Worm (Caenorhabditis elegans): ENCODE results near the gene F49F1.5.
A peak's percentile ranks its signal among the peaks of the same experiment; 100 is the strongest.

The F49F1.5 gene

DNA sequence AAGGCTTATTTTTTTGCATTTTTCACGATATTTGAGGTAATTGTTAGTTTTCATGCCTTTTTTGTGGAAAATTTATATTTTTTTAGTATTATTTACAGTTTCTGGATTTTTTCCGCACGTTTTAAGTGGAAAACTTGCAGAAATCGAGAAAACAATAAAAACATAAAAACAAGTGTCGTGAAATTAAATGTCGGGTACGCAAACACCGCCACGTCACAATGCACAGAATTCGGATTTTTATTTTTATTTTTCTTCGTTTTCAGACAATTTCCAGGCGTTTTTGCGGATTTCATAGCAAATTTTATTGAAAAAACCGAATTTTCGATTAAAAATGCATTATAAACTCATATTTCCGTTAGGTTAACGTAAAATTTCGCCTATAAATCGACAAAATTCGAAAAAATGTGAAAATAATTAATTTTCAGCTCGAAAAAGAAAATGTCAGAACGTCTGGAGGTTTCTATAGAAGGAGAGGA lies 34.4 kb downstream of the F49F1.5 start, which contains the start of gene C35B1.2:
Gene C35B1.2 (plus strand): TSS at position 426 of the 476 bp plus-strand sequence.
- TF ChIP-seq lsy-2 (tag; optimal IDR thresholded peaks at IDR 0.05) (peak in 1 of 2 experiments; percentile 51), zag-1 (tag; optimal IDR thresholded peaks at IDR 0.05) (no peak), php-3 (GFP tag; IDR thresholded peaks at IDR 0.05) (0 out of 2 replicates have a peak, but pooled peaks have one; percentile 26), daf-16 (GFP tag; optimal IDR thresholded peaks at IDR 0.05) (no peak), daf-16 (tag; optimal IDR thresholded peaks at IDR 0.05) (peak; percentile 10), ZK546.5 (tag; optimal IDR thresholded peaks at IDR 0.05) (no peak), Y5F2A.4 (GFP tag; optimal IDR thresholded peaks at IDR 0.05) (no peak), lin-38 (GFP tag; IDR thresholded peaks at IDR 0.05) (peak; percentile 42), mes-2 (tag; optimal IDR thresholded peaks at IDR 0.05; ENCODE audit: poor library complexity, severe bottlenecking) (peak; percentile 53), snpc-1.2 (GFP tag; IDR thresholded peaks at IDR 0.05) (0 out of 2 replicates have a peak, but pooled peaks have one; percentile 41), zfp-2 (tag; optimal IDR thresholded peaks at IDR 0.05) (no peak)

DNA sequence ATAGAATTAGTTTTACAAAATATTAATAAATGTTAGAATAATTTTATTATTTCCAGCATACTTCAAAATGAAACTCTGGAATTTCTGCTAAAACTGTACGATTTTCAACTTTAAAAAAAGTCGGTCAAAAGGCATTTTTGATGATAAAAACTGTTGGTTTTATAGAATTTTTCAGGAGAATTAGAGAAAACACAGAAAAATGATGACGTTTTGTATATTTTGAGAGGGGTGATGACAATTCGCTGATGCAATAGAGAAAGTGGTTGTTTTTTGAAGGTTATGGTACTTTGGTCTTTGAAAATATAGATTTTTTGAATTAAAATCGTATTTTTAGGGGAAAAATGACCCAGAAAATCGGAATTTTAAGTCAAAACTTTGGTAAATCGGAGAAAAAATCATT lies 35.2 kb downstream of the F49F1.5 start:
- TF ChIP-seq ceh-82 (tag; optimal IDR thresholded peaks at IDR 0.05) (no peak), nhr-237 (tag; optimal IDR thresholded peaks at IDR 0.05) (no peak), daf-8 (GFP tag; IDR thresholded peaks at IDR 0.05) (no peak), spr-3 (GFP tag; optimal IDR thresholded peaks at IDR 0.05) (no peak), T26A8.4 (GFP tag; IDR thresholded peaks at IDR 0.05) (no peak), nhr-76 (tag; optimal IDR thresholded peaks at IDR 0.05) (no peak), mep-1 (tag; optimal IDR thresholded peaks at IDR 0.05) (peak; percentile 7), snpc-4 (tag; optimal IDR thresholded peaks at IDR 0.05) (no peak), hif-1 (tag; optimal IDR thresholded peaks at IDR 0.05) (no peak), ceh-62 (tag; optimal IDR thresholded peaks at IDR 0.05) (no peak), gei-8 (GFP tag; optimal IDR thresholded peaks at IDR 0.05) (no peak), unc-62 (GFP tag; optimal IDR thresholded peaks at IDR 0.05 in 1 of 2) (no peak), unc-62 (tag; optimal IDR thresholded peaks at IDR 0.05) (no peak), dve-1 (tag; optimal IDR thresholded peaks at IDR 0.05; ENCODE audit: insufficient read depth) (peak; percentile 52), fkh-10 (GFP tag; optimal IDR thresholded peaks at IDR 0.05) (no peak), ama-1 (optimal IDR thresholded peaks at IDR 0.05) (no peak), aha-1 (tag) (no peak), lin-13 (GFP tag; optimal IDR thresholded peaks at IDR 0.05) (no peak), php-3 (GFP tag; IDR thresholded peaks at IDR 0.05) (no peak), nhr-42 (GFP tag; IDR thresholded peaks at IDR 0.05) (no peak), nhr-11 (tag; optimal IDR thresholded peaks at IDR 0.05) (no peak), Y48G9A.11 (GFP tag; IDR thresholded peaks at IDR 0.05) (no peak), F37D6.2 (tag; optimal IDR thresholded peaks at IDR 0.05) (no peak), tra-1 (GFP tag; IDR thresholded peaks at IDR 0.05) (no peak), hlh-30 (tag; optimal IDR thresholded peaks at IDR 0.05; ENCODE audit: insufficient read depth) (peak; percentile 47), nhr-28 (tag; optimal IDR thresholded peaks at IDR 0.05) (peak; percentile 35), vab-7 (GFP tag; IDR thresholded peaks at IDR 0.05) (no peak), spr-1 (tag; optimal IDR thresholded peaks at IDR 0.05) (no peak), egl-27 (tag; optimal IDR thresholded peaks at IDR 0.05) (no peak), nhr-6 (tag; optimal IDR thresholded peaks at IDR 0.05) (no peak), hlh-11 (tag; optimal IDR thresholded peaks at IDR 0.05) (peak; percentile 23), F49E8.2 (tag; optimal IDR thresholded peaks at IDR 0.05; ENCODE audit: borderline replicate concordance) (no peak), nhr-41 (GFP tag; IDR thresholded peaks at IDR 0.05) (no peak), daf-12 (tag; optimal IDR thresholded peaks at IDR 0.05) (no peak), lin-15B (tag; optimal IDR thresholded peaks at IDR 0.05) (no peak), pha-4 (GFP tag; IDR thresholded peaks at IDR 0.05) (no peak), pha-4 (tag; optimal IDR thresholded peaks at IDR 0.05) (no peak), nhr-77 (tag; optimal IDR thresholded peaks at IDR 0.05) (peak; percentile 23), ceh-32 (tag; optimal IDR thresholded peaks at IDR 0.05; ENCODE audit: poor library complexity) (no peak), lsy-2 (tag; optimal IDR thresholded peaks at IDR 0.05) (peak in 1 of 2 experiments; percentile 17), ztf-7 (tag; optimal IDR thresholded peaks at IDR 0.05) (no peak), aly-2 (tag; optimal IDR thresholded peaks at IDR 0.05) (no peak)

Measured in whole organism, L4 larva.